Fruit fly (Drosophila melanogaster): Measurements from ENCODE around the gene spidey.

spidey gene

dm6 chrX:7908239-7909068, at the start of gene spidey, which contains the start of gene dpr14 (continued):
- TF ChIP-seq CG6808 (GFP tag; optimal IDR thresholded peaks at IDR 0.05) (peak; percentile 74), OdsH (GFP tag; optimal IDR thresholded peaks at IDR 0.05) (peak; percentile 80), CG10631 (GFP tag; optimal IDR thresholded peaks at IDR 0.05) (peak; percentile 76), CG32006 (GFP tag; optimal IDR thresholded peaks at IDR 0.05) (peak; percentile 84), Hr38 (GFP tag; optimal IDR thresholded peaks at IDR 0.05) (no peak), spab (GFP tag; optimal IDR thresholded peaks at IDR 0.05) (peak; percentile 65), CG7368 (GFP tag; optimal IDR thresholded peaks at IDR 0.05) (peak; percentile 66), Eip78C (GFP tag) (peak; percentile 96), CG6276 (GFP tag; optimal IDR thresholded peaks at IDR 0.05) (peak; percentile 81), CG16779 (tag; optimal IDR thresholded peaks at IDR 0.05) (peak; percentile 54)

DNA sequence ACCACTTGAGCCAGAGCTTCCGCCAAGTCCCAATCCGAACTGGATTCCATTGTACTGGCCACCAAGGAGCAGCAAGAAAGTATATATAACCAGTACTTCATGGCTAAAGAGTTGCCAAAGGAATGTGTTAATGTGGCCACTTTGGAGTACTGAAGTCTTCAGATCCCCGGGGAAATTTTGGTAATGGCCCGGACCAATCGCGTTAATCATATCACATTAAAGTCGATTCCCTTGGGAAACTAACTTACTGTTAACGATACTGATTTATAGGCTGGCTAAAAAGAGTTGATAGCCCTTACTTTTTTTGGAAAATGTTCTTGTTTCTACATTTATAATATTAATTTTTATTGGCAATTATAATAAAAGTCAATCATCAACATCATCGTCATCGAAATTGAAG, 41.9 kb upstream of the spidey start, which contains the start of gene Ir7b:
Gene Ir7b, minus strand, starts transcription at position 101 of the 400 bp plus-strand sequence.
- no peak for TF ChIP-seq achi (GFP tag; optimal IDR thresholded peaks at IDR 0.05)
- TF ChIP-seq Eip78C (GFP tag) = no peak
- no peak for TF ChIP-seq CG34406 (GFP tag; optimal IDR thresholded peaks at IDR 0.05)
- no peak for TF ChIP-seq Sox15 (GFP tag; optimal IDR thresholded peaks at IDR 0.05)

DNA sequence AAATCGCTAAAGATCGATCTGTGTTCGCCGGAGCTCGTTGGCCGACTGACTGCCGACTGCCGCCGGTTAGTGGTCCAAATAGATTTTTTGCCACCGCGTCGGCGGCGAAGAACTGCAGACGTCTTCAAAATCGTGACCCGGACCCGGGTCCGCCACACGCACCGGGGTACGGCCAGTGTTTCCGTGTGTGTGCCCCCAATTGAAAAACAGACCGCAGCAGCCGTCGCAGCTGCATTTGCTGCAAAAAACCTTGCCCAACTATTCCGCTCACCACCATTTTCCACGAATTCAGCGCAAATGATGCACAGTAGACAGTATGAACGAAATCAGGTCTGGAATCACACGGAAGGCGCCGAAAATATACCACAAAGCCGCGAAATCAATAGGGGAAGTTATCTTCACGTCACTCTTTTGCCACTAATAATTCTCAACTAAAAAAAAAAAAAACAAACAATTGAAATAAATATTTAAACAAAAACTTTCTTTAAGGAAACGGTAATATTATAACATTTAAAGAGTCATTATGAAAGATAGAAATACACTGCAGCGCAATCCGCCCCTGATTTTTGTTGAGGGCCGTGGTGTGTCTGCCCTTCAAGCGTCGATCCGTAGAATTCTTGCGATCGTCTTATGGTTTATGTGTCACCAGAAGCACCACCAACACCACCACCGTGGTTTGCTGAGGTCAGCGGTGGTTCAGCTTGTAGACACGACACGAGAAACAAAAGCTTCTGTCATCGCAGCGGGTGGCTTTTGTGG, 35.4 kb upstream of the spidey start, which contains the start of gene dec:
Gene dec, minus strand, starts transcription at position 51 of the 759 bp plus-strand sequence.
- no peak for TF ChIP-seq CG6808 (GFP tag; optimal IDR thresholded peaks at IDR 0.05)
- no peak for TF ChIP-seq Gug (GFP tag; IDR thresholded peaks at IDR 0.05)
- TF ChIP-seq Hr38 (GFP tag; optimal IDR thresholded peaks at IDR 0.05) = no peak
- TF ChIP-seq dac (GFP tag; optimal IDR thresholded peaks at IDR 0.05) = no peak

DNA sequence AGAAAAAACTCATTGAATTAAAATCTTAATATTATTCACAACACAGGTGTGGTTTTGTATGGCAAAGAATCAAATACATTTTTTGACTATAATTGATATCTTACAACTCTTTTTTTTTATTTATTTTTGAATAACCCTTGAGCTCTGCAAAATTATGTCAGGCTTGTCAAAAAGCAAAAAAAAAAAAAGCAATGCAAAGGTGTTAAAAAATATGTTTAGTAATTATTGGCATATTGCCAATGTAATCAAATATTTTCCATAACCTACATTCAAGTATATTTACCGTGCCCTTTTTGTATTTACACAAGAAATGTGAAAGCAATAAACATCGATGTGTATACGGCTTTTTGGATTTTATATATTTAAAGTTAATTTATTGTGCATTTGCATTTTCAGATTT, 34.6 kb upstream of the spidey start, which contains the start of gene Ir7c:
Gene Ir7c, plus strand, starts transcription at position 301 of the 400 bp plus-strand sequence.
- TF ChIP-seq svp (GFP tag) = no peak
- no peak for TF ChIP-seq CG8319 (GFP tag; optimal IDR thresholded peaks at IDR 0.05)
- TF ChIP-seq Eip78C (GFP tag) = no peak
- no peak for TF ChIP-seq fd59A (GFP tag; optimal IDR thresholded peaks at IDR 0.05)
- no peak for TF ChIP-seq salr (GFP tag; optimal IDR thresholded peaks at IDR 0.05)
- no peak for TF ChIP-seq Smox (GFP tag; optimal IDR thresholded peaks at IDR 0.05)
- TF ChIP-seq CG11294 (GFP tag; IDR thresholded peaks at IDR 0.05) = no peak
- no peak for TF ChIP-seq spab (GFP tag; optimal IDR thresholded peaks at IDR 0.05)
- no peak for TF ChIP-seq OdsH (GFP tag; optimal IDR thresholded peaks at IDR 0.05)
- no peak for TF ChIP-seq CG6792 (GFP tag; optimal IDR thresholded peaks at IDR 0.05)
- TF ChIP-seq CG1621 (tag; optimal IDR thresholded peaks at IDR 0.05) = no peak
- TF ChIP-seq CG34406 (GFP tag; optimal IDR thresholded peaks at IDR 0.05) = no peak
- TF ChIP-seq Ets96B (tag; optimal IDR thresholded peaks at IDR 0.05) = no peak
- TF ChIP-seq CG32006 (GFP tag; optimal IDR thresholded peaks at IDR 0.05) = no peak
- no peak for TF ChIP-seq ss (GFP tag; optimal IDR thresholded peaks at IDR 0.05)
- no peak for TF ChIP-seq CG8119 (GFP tag; IDR thresholded peaks at IDR 0.05)
- no peak for TF ChIP-seq CG3032 (tag; optimal IDR thresholded peaks at IDR 0.05)
- no peak for TF ChIP-seq CG9139 (GFP tag; optimal IDR thresholded peaks at IDR 0.05)
- no peak for TF ChIP-seq CG10631 (GFP tag; optimal IDR thresholded peaks at IDR 0.05)

DNA sequence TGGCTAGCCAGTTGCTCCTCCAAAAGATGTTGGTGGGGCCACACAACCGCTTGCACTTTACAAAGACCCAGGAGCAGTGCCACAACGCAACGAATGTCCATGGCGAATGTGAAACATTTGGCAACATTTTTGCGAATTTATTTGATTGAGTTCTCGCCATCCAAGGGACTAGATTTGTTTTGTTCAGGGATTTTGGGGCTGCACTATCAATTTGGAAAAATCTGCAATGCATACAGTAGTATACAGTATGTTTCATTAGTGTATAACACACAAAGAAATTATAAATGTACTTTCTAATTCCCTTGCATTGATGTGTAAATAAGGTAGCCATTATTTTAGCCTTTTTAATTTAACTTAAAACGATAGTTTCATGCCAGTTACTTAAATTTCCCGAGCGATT, 30.0 kb upstream of the spidey start, which contains the start of gene Ir7d:
Gene Ir7d, minus strand, starts transcription at position 101 of the 400 bp plus-strand sequence.
- TF ChIP-seq fkh (GFP tag; optimal IDR thresholded peaks at IDR 0.05) (no peak), Smox (GFP tag; optimal IDR thresholded peaks at IDR 0.05) (no peak), CG8319 (GFP tag; optimal IDR thresholded peaks at IDR 0.05) (no peak), topi (GFP tag; optimal IDR thresholded peaks at IDR 0.05) (no peak), Hr4 (GFP tag; optimal IDR thresholded peaks at IDR 0.05) (no peak), CG6792 (GFP tag; optimal IDR thresholded peaks at IDR 0.05) (no peak), CG32006 (GFP tag; optimal IDR thresholded peaks at IDR 0.05) (no peak), lz (GFP tag; optimal IDR thresholded peaks at IDR 0.05) (no peak), CG4318 (GFP tag; optimal IDR thresholded peaks at IDR 0.05) (no peak), Eip75B (GFP tag; optimal IDR thresholded peaks at IDR 0.05) (no peak), Ets21C (GFP tag; optimal IDR thresholded peaks at IDR 0.05) (no peak), CG16779 (tag; optimal IDR thresholded peaks at IDR 0.05) (no peak), acj6 (GFP tag; optimal IDR thresholded peaks at IDR 0.05) (no peak), CG11762 (GFP tag; optimal IDR thresholded peaks at IDR 0.05; ENCODE audit: insufficient read depth) (no peak)
